Worm (Caenorhabditis elegans): ENCODE data around the gene C07B5.4.

C07B5.4 gene

DNA sequence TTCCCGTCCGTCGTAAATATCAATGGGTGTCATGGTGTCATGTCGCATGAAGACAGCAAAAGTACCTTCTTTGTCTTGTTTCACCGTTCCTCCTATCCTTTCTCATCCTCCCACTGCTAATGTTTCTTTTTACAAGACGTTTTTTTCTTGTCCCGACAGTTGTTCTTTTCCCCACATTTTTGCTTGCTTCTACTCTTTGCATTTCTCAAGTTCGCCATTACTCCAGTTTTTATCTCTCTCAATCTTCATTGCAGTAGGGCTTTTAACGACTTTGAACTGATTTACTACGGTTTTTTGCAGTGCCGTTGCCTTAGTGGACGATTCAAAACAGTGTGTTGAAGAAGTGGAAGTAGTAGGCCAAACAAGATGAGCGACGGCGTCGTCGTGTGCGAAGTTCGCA is at the start of gene C07B5.4:
C07B5.4 (plus strand) TSS at position 301 of the 400 bp plus-strand sequence.
- TF ChIP-seq drap-1 (GFP tag; optimal IDR thresholded peaks at IDR 0.05) (no peak), mep-1 (tag; optimal IDR thresholded peaks at IDR 0.05) (no peak), ceh-43 (GFP tag; optimal IDR thresholded peaks at IDR 0.05) (no peak), unc-39 (tag; optimal IDR thresholded peaks at IDR 0.05) (no peak), zip-8 (tag; optimal IDR thresholded peaks at IDR 0.05) (no peak), nhr-2 (tag; optimal IDR thresholded peaks at IDR 0.05) (no peak), unc-120 (tag; optimal IDR thresholded peaks at IDR 0.05; ENCODE audit: poor library complexity, severe bottlenecking) (no peak), blmp-1 (tag; optimal IDR thresholded peaks at IDR 0.05) (no peak), nhr-28 (tag; optimal IDR thresholded peaks at IDR 0.05) (no peak), ceh-83 (GFP tag; optimal IDR thresholded peaks at IDR 0.05) (no peak), sptf-1 (tag; optimal IDR thresholded peaks at IDR 0.05) (no peak), elt-3 (tag; optimal IDR thresholded peaks at IDR 0.05) (no peak), tbx-8 (GFP tag; optimal IDR thresholded peaks at IDR 0.05) (no peak), lin-13 (tag; optimal IDR thresholded peaks at IDR 0.05) (no peak), ceh-39 (tag; optimal IDR thresholded peaks at IDR 0.05) (no peak), mls-2 (tag; optimal IDR thresholded peaks at IDR 0.05) (no peak)

DNA sequence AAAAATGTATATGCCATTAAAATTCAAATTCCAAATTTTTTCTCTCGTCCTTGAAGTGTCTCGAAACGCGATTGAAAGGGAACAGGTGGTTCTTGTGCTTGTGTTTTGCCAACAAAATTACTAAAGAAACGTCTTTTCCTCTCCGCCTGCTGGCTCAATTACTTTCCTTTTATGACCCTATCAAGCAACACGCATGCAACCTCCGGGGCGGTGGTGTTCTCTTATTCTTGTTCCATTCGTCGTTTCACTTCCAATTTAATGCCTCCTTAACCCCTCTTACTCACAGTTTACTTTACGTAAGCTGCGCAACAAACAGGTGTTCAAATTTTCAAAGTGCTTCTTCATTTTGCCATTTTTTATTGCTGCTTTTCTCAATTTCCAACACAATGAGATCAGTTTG is 45.7 kb upstream of the C07B5.4 start:
- no peak for TF ChIP-seq lsy-2 (tag; optimal IDR thresholded peaks at IDR 0.05)
- TF ChIP-seq sptf-1 (tag; optimal IDR thresholded peaks at IDR 0.05), result no peak

ce11 chrX:9486160-9486559 is 43.3 kb upstream of the C07B5.4 start:
- TF ChIP-seq mab-5 (tag; optimal IDR thresholded peaks at IDR 0.05), result no peak
- no peak for TF ChIP-seq mep-1 (tag; optimal IDR thresholded peaks at IDR 0.05)
- no peak for TF ChIP-seq ztf-11 (tag; optimal IDR thresholded peaks at IDR 0.05)
- no peak for TF ChIP-seq unc-120 (tag; optimal IDR thresholded peaks at IDR 0.05; ENCODE audit: poor library complexity, severe bottlenecking)
- TF ChIP-seq sem-2 (GFP tag; optimal IDR thresholded peaks at IDR 0.05), result no peak
- TF ChIP-seq elt-1 (tag; optimal IDR thresholded peaks at IDR 0.05; ENCODE audit: borderline replicate concordance, insufficient read depth), result no peak
- no peak for TF ChIP-seq pha-4 (tag; optimal IDR thresholded peaks at IDR 0.05)
- TF ChIP-seq ham-2 (GFP tag; optimal IDR thresholded peaks at IDR 0.05), result no peak
- no peak for TF ChIP-seq nhr-28 (tag; optimal IDR thresholded peaks at IDR 0.05)
- no peak for TF ChIP-seq ces-1 (GFP tag; optimal IDR thresholded peaks at IDR 0.05)
- TF ChIP-seq cnd-1 (tag; optimal IDR thresholded peaks at IDR 0.05), result no peak
- no peak for TF ChIP-seq M03D4.4 (tag; optimal IDR thresholded peaks at IDR 0.05)
- TF ChIP-seq zip-8 (tag; optimal IDR thresholded peaks at IDR 0.05), result no peak

DNA sequence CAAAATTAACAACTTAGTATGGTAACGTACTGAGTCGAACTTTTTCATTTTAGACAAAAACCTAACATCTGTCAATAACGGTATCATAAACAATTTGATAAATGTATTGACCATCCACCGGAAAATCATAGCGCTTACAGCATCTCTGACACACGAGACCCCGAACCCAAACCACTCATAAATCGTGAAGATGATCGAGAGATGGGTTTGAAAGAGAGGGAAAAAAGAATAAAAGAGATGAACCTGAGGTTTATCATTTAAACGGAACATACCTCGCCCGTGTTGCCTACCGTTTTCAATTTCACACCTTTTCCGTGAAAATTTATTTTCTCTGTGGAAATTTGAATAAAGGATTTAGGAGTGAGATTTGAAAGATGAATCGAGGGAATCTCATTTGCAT is 39.9 kb upstream of the C07B5.4 start:
- TF ChIP-seq ceh-39 (tag; optimal IDR thresholded peaks at IDR 0.05), result no peak
- TF ChIP-seq unc-62 (GFP tag; optimal IDR thresholded peaks at IDR 0.05), result no peak
- TF ChIP-seq ces-1 (GFP tag; optimal IDR thresholded peaks at IDR 0.05), result no peak
- no peak for TF ChIP-seq bed-3 (GFP tag; optimal IDR thresholded peaks at IDR 0.05)
- TF ChIP-seq drap-1 (GFP tag; optimal IDR thresholded peaks at IDR 0.05), result no peak
- no peak for TF ChIP-seq sem-2 (GFP tag; optimal IDR thresholded peaks at IDR 0.05)
- no peak for TF ChIP-seq cnd-1 (tag; optimal IDR thresholded peaks at IDR 0.05)
- TF ChIP-seq lin-13 (tag; optimal IDR thresholded peaks at IDR 0.05), result no peak
- no peak for TF ChIP-seq sptf-1 (tag; optimal IDR thresholded peaks at IDR 0.05)
- TF ChIP-seq elt-1 (tag; optimal IDR thresholded peaks at IDR 0.05; ENCODE audit: borderline replicate concordance, insufficient read depth), result no peak

ce11 chrX:9491439-9491838 is 38.0 kb upstream of the C07B5.4 start:
- TF ChIP-seq mab-5 (tag; optimal IDR thresholded peaks at IDR 0.05), result no peak
- no peak for TF ChIP-seq drap-1 (GFP tag; optimal IDR thresholded peaks at IDR 0.05)
- TF ChIP-seq sem-2 (GFP tag; optimal IDR thresholded peaks at IDR 0.05), result no peak
- TF ChIP-seq elt-3 (tag; optimal IDR thresholded peaks at IDR 0.05), result no peak
- no peak for TF ChIP-seq nhr-2 (tag; optimal IDR thresholded peaks at IDR 0.05)
- TF ChIP-seq hlh-1 (tag; optimal IDR thresholded peaks at IDR 0.05), result no peak

DNA sequence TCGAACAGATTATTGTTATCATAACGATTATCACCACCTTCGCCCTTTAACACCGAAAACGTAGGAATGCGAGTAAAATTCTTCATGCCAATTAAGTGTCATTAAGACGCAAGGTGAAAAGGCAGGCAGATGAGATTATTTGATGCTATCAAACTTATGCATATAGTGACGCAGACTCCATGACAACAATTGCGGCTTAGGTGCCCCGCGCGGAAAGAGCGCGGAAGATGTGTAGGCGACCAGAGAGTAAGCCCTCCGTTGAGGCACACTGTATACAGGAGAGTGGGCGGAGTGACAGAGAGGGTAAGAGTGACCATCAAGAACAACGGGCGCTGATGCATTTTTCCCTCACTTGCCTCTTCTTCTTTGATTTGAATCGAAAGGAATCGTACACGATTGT is 34.8 kb upstream of the C07B5.4 start:
- TF ChIP-seq nhr-2 (tag; optimal IDR thresholded peaks at IDR 0.05), result no peak
- TF ChIP-seq sem-2 (GFP tag; optimal IDR thresholded peaks at IDR 0.05), result no peak
- peak; percentile 88 for TF ChIP-seq ham-2 (GFP tag; optimal IDR thresholded peaks at IDR 0.05)
- peak; percentile 39 for TF ChIP-seq elt-1 (tag; optimal IDR thresholded peaks at IDR 0.05; ENCODE audit: borderline replicate concordance, insufficient read depth)
- no peak for TF ChIP-seq mep-1 (tag; optimal IDR thresholded peaks at IDR 0.05)
- no peak for TF ChIP-seq unc-120 (tag; optimal IDR thresholded peaks at IDR 0.05; ENCODE audit: poor library complexity, severe bottlenecking)
- TF ChIP-seq sptf-1 (tag; optimal IDR thresholded peaks at IDR 0.05), result peak; percentile 23
